Worm (Caenorhabditis elegans) whole organism, L3 larva: ENCODE results near the gene gpcp-2.

Source experiments
- egl-27 ChIP-seq: sonication (generic microtip); optimal IDR thresholded peaks from 4 replicates; lab custom pipeline; 2017; ENCODE audit warnings: missing biosample characterization, missing genetic modification reagents, missing genetic modification characterization
- fos-1 ChIP-seq: fragments of 150-350 bp; optimal IDR thresholded peaks from 2 replicates; lab custom pipeline; 2014; ENCODE audit warnings: missing biosample characterization, missing genetic modification characterization
- mdl-1 ChIP-seq: fragments of 150-350 bp; optimal IDR thresholded peaks from 2 replicates; lab custom pipeline; 2014; ENCODE audit warnings: missing biosample characterization, missing genetic modification characterization
- nfya-1 ChIP-seq: sonication (generic microtip); optimal IDR thresholded peaks from 2 replicates; lab custom pipeline; 2017; ENCODE audit warnings: missing genetic modification characterization, mild to moderate bottlenecking, missing compliant biosample characterization, antibody characterized with exemption, moderate library complexity; ENCODE audit not compliant: insufficient read depth

ce11 chrII:8092537-8092936, 19.4 kb upstream of the gpcp-2 start, which contains the start of gene ltd-1:
- TF ChIP-seq nfya-1 (tag; lab: Kevin White, UChicago) (no peak), mdl-1 (no peak), egl-27 (tag; lab: Kevin White, UChicago) (no peak), fos-1 (tag; lab: Kevin White, UChicago) (no peak)
